Fruit fly (Drosophila melanogaster) whole organism, embryonic: Measurements from ENCODE around the gene mAChR-C.

Experiments
- Antp ChIP-seq: fragments of 200-800 bp; sonication (Bioruptor generic); optimal IDR thresholded peaks from 3 replicates; lab custom pipeline; 2016; ENCODE audit warnings: missing biosample characterization, missing genetic modification characterization
- CG10321 ChIP-seq: fragments of 200-800 bp; sonication (Bioruptor generic); IDR thresholded peaks from 2 replicates; pipeline ENCODE4 v1.3.6; 2022; ENCODE audit warnings: missing biosample characterization, missing genetic modification characterization
- CG10462 ChIP-seq: fragments of 200-800 bp; sonication (Bioruptor generic); optimal IDR thresholded peaks from 2 replicates; lab custom pipeline; 2016; ENCODE audit warnings: missing biosample characterization, missing genetic modification characterization
- CG10543 ChIP-seq: fragments of 200-800 bp; sonication (Bioruptor generic); optimal IDR thresholded peaks from 3 replicates; lab custom pipeline; 2017; ENCODE audit warnings: missing biosample characterization, mild to moderate bottlenecking, missing genetic modification characterization, moderate library complexity
- CG11504 ChIP-seq: fragments of 200-800 bp; sonication (Bioruptor generic); optimal IDR thresholded peaks from 3 replicates; lab custom pipeline; 2019; ENCODE audit warnings: missing biosample characterization, mild to moderate bottlenecking, missing genetic modification characterization, moderate library complexity
- CG15479 ChIP-seq: fragments of 200-800 bp; sonication (Bioruptor generic); optimal IDR thresholded peaks from 3 replicates; lab custom pipeline; 2019; ENCODE audit warnings: missing biosample characterization, mild to moderate bottlenecking, missing genetic modification characterization, moderate library complexity
- CG1602 ChIP-seq: fragments of 200-800 bp; sonication (Bioruptor generic); optimal IDR thresholded peaks from 3 replicates; lab custom pipeline; 2016; ENCODE audit warnings: missing biosample characterization, missing genetic modification characterization
- CG16815 ChIP-seq: fragments of 200-800 bp; sonication (Bioruptor generic); optimal IDR thresholded peaks from 3 replicates; lab custom pipeline; 2017; ENCODE audit warnings: missing biosample characterization, mild to moderate bottlenecking, missing genetic modification characterization
- CG17361 ChIP-seq: fragments of 200-800 bp; sonication (Bioruptor generic); IDR thresholded peaks from 3 replicates; pipeline ENCODE4 v1.3.6; 2022; ENCODE audit warnings: missing biosample characterization, missing genetic modification characterization
- CG17385 ChIP-seq: fragments of 200-800 bp; sonication (Bioruptor generic); optimal IDR thresholded peaks from 3 replicates; lab custom pipeline; 2018; ENCODE audit warnings: missing biosample characterization, mild to moderate bottlenecking, missing genetic modification characterization
- CG2199 ChIP-seq: fragments of 200-800 bp; sonication (Bioruptor generic); IDR thresholded peaks from 3 replicates; pipeline ENCODE4 v1.3.6; 2022; ENCODE audit warnings: missing biosample characterization, missing genetic modification characterization
- CG34224 ChIP-seq: fragments of 200-800 bp; sonication (Bioruptor generic); IDR thresholded peaks from 3 replicates; pipeline ENCODE4 v1.3.6; 2022; ENCODE audit warnings: missing biosample characterization, missing genetic modification characterization; ENCODE audit not compliant: partially characterized antibody
- CG3838 ChIP-seq: fragments of 200-800 bp; sonication (Bioruptor generic); optimal IDR thresholded peaks from 3 replicates; lab custom pipeline; 2016; ENCODE audit warnings: missing biosample characterization, missing genetic modification characterization
- CG4328 ChIP-seq: fragments of 200-800 bp; sonication (Bioruptor generic); optimal IDR thresholded peaks from 3 replicates; lab custom pipeline; 2017; ENCODE audit warnings: missing biosample characterization, missing genetic modification reagents, missing genetic modification characterization
- CG4360 ChIP-seq: fragments of 200-800 bp; sonication (Bioruptor generic); IDR thresholded peaks from 2 replicates; pipeline ENCODE4 v1.3.6; 2022; ENCODE audit warnings: missing biosample characterization, missing genetic modification characterization
- CG4707 ChIP-seq: fragments of 200-800 bp; sonication (Bioruptor generic); optimal IDR thresholded peaks from 2 replicates; lab custom pipeline; 2018; ENCODE audit warnings: missing biosample characterization, mild to moderate bottlenecking, missing genetic modification characterization, moderate library complexity
- CG4820 ChIP-seq: fragments of 200-800 bp; sonication (Bioruptor generic); optimal IDR thresholded peaks from 3 replicates; lab custom pipeline; 2016; ENCODE audit warnings: missing biosample characterization, missing genetic modification characterization
- CG5953 ChIP-seq: fragments of 200-800 bp; sonication (Bioruptor generic); IDR thresholded peaks from 2 replicates; pipeline ENCODE4 v1.3.6; 2022; ENCODE audit warnings: missing biosample characterization, missing genetic modification characterization
- CG7839 ChIP-seq: fragments of 200-800 bp; sonication (Bioruptor generic); optimal IDR thresholded peaks from 3 replicates; lab custom pipeline; 2018; ENCODE audit warnings: missing biosample characterization, mild to moderate bottlenecking, missing genetic modification characterization, moderate library complexity
- CG9437 ChIP-seq: fragments of 200-800 bp; sonication (Bioruptor generic); optimal IDR thresholded peaks from 2 replicates; lab custom pipeline; 2018; ENCODE audit warnings: missing biosample characterization, mild to moderate bottlenecking, missing genetic modification characterization
- CG9817 ChIP-seq: fragments of 200-800 bp; sonication (Bioruptor generic); optimal IDR thresholded peaks from 2 replicates; lab custom pipeline; 2018; ENCODE audit warnings: missing biosample characterization, mild to moderate bottlenecking, missing genetic modification characterization, moderate library complexity
- Dek ChIP-seq: fragments of 200-800 bp; sonication (Bioruptor generic); optimal IDR thresholded peaks from 3 replicates; lab custom pipeline; 2019; ENCODE audit warnings: missing biosample characterization, mild to moderate bottlenecking, missing genetic modification characterization, moderate library complexity
- Dref ChIP-seq: fragments of 200-800 bp; sonication (Bioruptor generic); IDR thresholded peaks from 2 replicates; pipeline ENCODE4 v1.3.6; 2022; ENCODE audit warnings: missing biosample characterization, missing genetic modification characterization
- Fer2 ChIP-seq: fragments of 200-800 bp; sonication (Bioruptor generic); optimal IDR thresholded peaks from 2 replicates; lab custom pipeline; 2018; ENCODE audit warnings: missing biosample characterization, mild to moderate bottlenecking, missing genetic modification characterization, moderate library complexity
- Kr ChIP-seq: fragments of 200-800 bp; sonication (Bioruptor generic); optimal IDR thresholded peaks from 2 replicates; lab custom pipeline; 2017; ENCODE audit warnings: missing biosample characterization, mild to moderate bottlenecking, missing genetic modification characterization
- NC2β ChIP-seq: fragments of 200-800 bp; sonication (Bioruptor generic); optimal IDR thresholded peaks from 2 replicates; lab custom pipeline; 2016; ENCODE audit warnings: missing biosample characterization, missing genetic modification characterization
- Optix ChIP-seq: fragments of 200-800 bp; sonication (Bioruptor generic); IDR thresholded peaks from 3 replicates; pipeline ENCODE4 v1.3.6; 2022; ENCODE audit warnings: missing biosample characterization, missing genetic modification characterization
- Pdp1 ChIP-seq, 2 experiments: fragments of 200-800 bp; sonication (Bioruptor generic); optimal IDR thresholded peaks; 3 replicates each; lab custom pipeline; 2016; ENCODE audit warnings: missing biosample characterization in 2 of 2, missing genetic modification characterization in 2 of 2, mild to moderate bottlenecking in 1 of 2, moderate library complexity in 1 of 2
- Sin3A ChIP-seq: fragments of >200 bp; optimal IDR thresholded peaks from 2 replicates; lab custom pipeline; 2018
- Sox100B ChIP-seq: fragments of 200-800 bp; sonication (Bioruptor generic); optimal IDR thresholded peaks from 3 replicates; lab custom pipeline; 2018; ENCODE audit warnings: missing biosample characterization, mild to moderate bottlenecking, missing genetic modification characterization
- Spps ChIP-seq: fragments of 200-800 bp; sonication (Bioruptor generic); optimal IDR thresholded peaks from 2 replicates; lab custom pipeline; 2018; ENCODE audit warnings: missing biosample characterization, mild to moderate bottlenecking, missing genetic modification characterization
- TFAM ChIP-seq: fragments of 200-800 bp; sonication (Bioruptor generic); optimal IDR thresholded peaks from 2 replicates; lab custom pipeline; 2017; ENCODE audit warnings: missing biosample characterization, missing genetic modification characterization, inconsistent platforms
- Trl ChIP-seq, 3 experiments: fragments of >200 bp in 2 of 3; fragments of 200-800 bp in 1 of 3; sonication (Bioruptor generic) in 1 of 3; optimal IDR thresholded peaks; 2 replicates in 1 of 3; 3 replicates in 2 of 3; lab custom pipeline; 2016 to 2017; ENCODE audit warnings: missing biosample characterization in 1 of 3, missing genetic modification characterization in 1 of 3
- abd-A ChIP-seq: fragments of 200-800 bp; sonication (Bioruptor generic); optimal IDR thresholded peaks from 3 replicates; lab custom pipeline; 2019; ENCODE audit warnings: missing biosample characterization, mild to moderate bottlenecking, missing genetic modification characterization, moderate library complexity
- bbx ChIP-seq: fragments of 200-800 bp; sonication (Bioruptor generic); IDR thresholded peaks from 2 replicates; pipeline ENCODE4 v1.3.6; 2022; ENCODE audit warnings: missing biosample characterization, missing genetic modification characterization; ENCODE audit not compliant: partially characterized antibody
- ci ChIP-seq: fragments of 200-800 bp; sonication (Bioruptor generic); IDR thresholded peaks from 3 replicates; pipeline ENCODE4 v1.3.6; 2022; ENCODE audit warnings: missing biosample characterization, missing genetic modification characterization
- dmrt11E ChIP-seq: fragments of 200-800 bp; sonication (Bioruptor generic); optimal IDR thresholded peaks from 3 replicates; lab custom pipeline; 2018; ENCODE audit warnings: missing biosample characterization, mild to moderate bottlenecking, missing genetic modification characterization, moderate library complexity
- fd96Cb ChIP-seq: fragments of 200-800 bp; sonication (Bioruptor generic); optimal IDR thresholded peaks from 2 replicates; lab custom pipeline; 2018; ENCODE audit warnings: missing biosample characterization, mild to moderate bottlenecking, missing genetic modification characterization, moderate library complexity
- hb ChIP-seq: fragments of 200-800 bp; sonication (Bioruptor generic); IDR thresholded peaks from 3 replicates; pipeline ENCODE4 v1.3.6; 2022; ENCODE audit warnings: missing biosample characterization, missing genetic modification characterization; ENCODE audit not compliant: partially characterized antibody
- lilli ChIP-seq: fragments of 200-800 bp; sonication (Bioruptor generic); optimal IDR thresholded peaks from 3 replicates; lab custom pipeline; 2016; ENCODE audit warnings: missing biosample characterization, missing genetic modification characterization
- peb ChIP-seq: fragments of 200-800 bp; sonication (Bioruptor generic); IDR thresholded peaks from 2 replicates; pipeline ENCODE4 v1.3.6; 2022; ENCODE audit warnings: missing biosample characterization, missing genetic modification characterization
- pfk ChIP-seq: fragments of 200-800 bp; sonication (Bioruptor generic); optimal IDR thresholded peaks from 2 replicates; lab custom pipeline; 2018; ENCODE audit warnings: missing biosample characterization, mild to moderate bottlenecking, missing genetic modification characterization, moderate library complexity
- pros ChIP-seq: fragments of 200-800 bp; sonication (Bioruptor generic); optimal IDR thresholded peaks from 3 replicates; lab custom pipeline; 2019; ENCODE audit warnings: missing biosample characterization, mild to moderate bottlenecking, missing genetic modification characterization, moderate library complexity
- scrt ChIP-seq: fragments of 200-800 bp; sonication (Bioruptor generic); optimal IDR thresholded peaks from 2 replicates; lab custom pipeline; 2018; ENCODE audit warnings: missing biosample characterization, mild to moderate bottlenecking, missing genetic modification characterization, moderate library complexity
- sens-2 ChIP-seq: fragments of 200-800 bp; sonication (Bioruptor generic); IDR thresholded peaks from 2 replicates; pipeline ENCODE4 v1.3.6; 2022; ENCODE audit warnings: missing biosample characterization, missing genetic modification characterization
- so ChIP-seq: fragments of 200-800 bp; sonication (Bioruptor generic); IDR thresholded peaks from 3 replicates; pipeline ENCODE4 v1.3.6; 2022; ENCODE audit warnings: missing biosample characterization, missing genetic modification characterization
- sqz ChIP-seq: fragments of 200-800 bp; sonication (Bioruptor generic); optimal IDR thresholded peaks from 3 replicates; lab custom pipeline; 2018; ENCODE audit warnings: missing biosample characterization, mild to moderate bottlenecking, missing genetic modification characterization
- zf30C ChIP-seq: fragments of 200-800 bp; sonication (Bioruptor generic); optimal IDR thresholded peaks from 3 replicates; lab custom pipeline; 2018; ENCODE audit warnings: missing biosample characterization, mild to moderate bottlenecking, missing genetic modification characterization

mAChR-C gene

DNA sequence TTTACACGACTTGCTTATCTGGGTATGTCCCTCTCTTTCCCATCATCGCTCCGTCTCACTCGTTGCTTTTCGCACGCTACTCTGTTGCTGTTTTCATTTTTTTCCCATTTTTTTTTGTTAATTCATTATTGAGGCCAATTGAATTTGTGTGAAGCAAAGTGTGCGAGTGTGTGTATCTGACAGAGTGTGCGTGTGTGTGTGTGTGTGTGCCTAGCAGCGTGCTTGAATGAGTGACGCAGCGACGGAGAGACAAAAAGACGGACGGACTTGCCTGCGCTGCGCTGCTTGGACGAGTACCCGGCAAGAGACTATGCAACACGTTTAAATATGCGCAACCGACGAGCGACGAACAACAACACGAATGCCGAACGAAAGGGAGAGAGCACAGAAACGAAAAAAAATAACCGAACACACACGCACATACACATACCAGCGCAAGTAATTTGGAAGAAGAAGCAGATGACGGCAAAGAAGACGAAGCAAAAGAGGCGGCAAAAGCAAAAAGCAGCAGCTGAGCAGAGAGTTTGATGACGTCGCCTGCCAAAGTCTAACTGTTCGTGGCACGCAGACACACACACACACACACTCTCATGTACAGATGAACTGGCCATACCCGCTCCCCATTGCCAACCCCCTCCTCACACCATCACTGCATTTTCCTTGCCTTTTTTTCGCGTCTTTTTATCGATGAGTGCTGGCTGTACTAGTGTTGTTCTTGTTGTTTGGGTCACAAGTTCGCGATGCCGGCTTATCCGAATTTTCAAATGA is 30.2 kb upstream of the mAChR-C start (continued):
- TF ChIP-seq CG11504 (no peak), Dek (tag; lab: Kevin White, UChicago) (no peak), CG5953 (GFP tag; lab: Robert Waterston, UW) (no peak), bbx (GFP tag; lab: Robert Waterston, UW) (no peak), CG17385 (GFP tag; lab: Kevin White, UChicago) (peak; percentile 88), CG34224 (GFP tag; lab: Robert Waterston, UW) (peak; percentile 34; the same call in 1 of the 3 replicates), sqz (GFP tag; lab: Kevin White, UChicago) (peak; percentile 98), Dref (GFP tag; lab: Robert Waterston, UW) (no peak), CG10321 (GFP tag; lab: Robert Waterston, UW) (peak; percentile 49; the same call in 1 of the 2 replicates), CG4707 (no peak), CG10543 (GFP tag; lab: Kevin White, UChicago) (peak; percentile 72), CG7839 (tag; lab: Kevin White, UChicago) (no peak), Optix (GFP tag; lab: Robert Waterston, UW) (0 out of 3 replicates have a peak, but pooled peaks have one; percentile 64), lilli (GFP tag; lab: Kevin White, UChicago) (no peak), Fer2 (no peak), NC2β (GFP tag; lab: Kevin White, UChicago) (no peak), Antp (GFP tag; lab: Kevin White, UChicago) (no peak), dmrt11E (no peak), fd96Cb (tag; lab: Kevin White, UChicago) (no peak), hb (no peak), Sin3A (lab: Kevin White, UChicago) (no peak), CG4820 (GFP tag; lab: Kevin White, UChicago) (no peak), CG16815 (no peak), zf30C (GFP tag; lab: Kevin White, UChicago) (no peak), sens-2 (GFP tag; lab: Robert Waterston, UW) (no peak), Kr (GFP tag; lab: Kevin White, UChicago) (no peak), CG3838 (GFP tag; lab: Kevin White, UChicago) (peak; percentile 59), pros (GFP tag; lab: Kevin White, UChicago) (peak; percentile 89), CG1602 (GFP tag; lab: Kevin White, UChicago) (no peak), CG17361 (no peak), so (GFP tag; lab: Robert Waterston, UW) (no peak), CG4328 (GFP tag; lab: Kevin White, UChicago) (no peak), scrt (GFP tag; lab: Kevin White, UChicago) (peak; percentile 34), Pdp1 (GFP tag; optimal IDR thresholded peaks at IDR 0.05; lab: Kevin White, UChicago) (peak in 1 of 2 experiments; percentile 42), CG10462 (GFP tag; lab: Kevin White, UChicago) (no peak), Sox100B (GFP tag; lab: Kevin White, UChicago) (no peak), CG9437 (GFP tag; lab: Kevin White, UChicago) (no peak), CG15479 (GFP tag; lab: Kevin White, UChicago) (peak; percentile 78), CG4360 (GFP tag; lab: Robert Waterston, UW) (peak; percentile 50; the same call in 1 of the 2 replicates), abd-A (tag; lab: Kevin White, UChicago) (peak; percentile 92), CG9817 (no peak), Spps (no peak), TFAM (no peak), pfk (peak; percentile 70), peb (no peak), ci (GFP tag; lab: Robert Waterston, UW) (no peak), Trl (optimal IDR thresholded peaks at IDR 0.05; lab: Kevin White, UChicago) (peak; percentile 7 to 52), Trl (GFP tag; optimal IDR thresholded peaks at IDR 0.05; lab: Kevin White, UChicago) (no peak), CG2199 (GFP tag; lab: Robert Waterston, UW) (0 out of 3 replicates have a peak, but pooled peaks have one; percentile 51)
